Worm (Caenorhabditis elegans): ENCODE measurements around the gene hot-4.

hot-4 gene

DNA sequence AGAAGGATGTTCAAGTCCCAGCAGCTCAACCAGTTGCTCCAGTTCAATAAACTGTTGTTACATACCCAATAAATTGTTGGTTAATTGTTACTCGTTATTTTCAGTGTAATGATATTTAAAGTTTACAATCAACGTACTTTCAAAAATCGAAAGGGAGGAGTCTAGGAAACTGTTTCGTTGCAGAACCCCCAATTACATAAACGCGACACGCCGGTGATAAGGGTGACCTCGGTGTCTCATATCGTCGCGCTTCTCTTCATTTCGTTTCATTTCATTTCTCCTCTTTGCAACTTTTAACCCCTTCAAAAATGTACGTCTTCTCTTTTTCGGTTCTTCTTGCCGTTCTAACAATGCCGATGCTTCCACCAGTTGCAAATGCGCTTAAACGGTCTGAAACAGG lies 9.3 kb upstream of the hot-4 start, which contains the start of gene C23G10.2 (continued):
- TF ChIP-seq tlf-1 (GFP tag; optimal IDR thresholded peaks at IDR 0.05), result peak; percentile 41
- TF ChIP-seq bed-2 (GFP tag; IDR thresholded peaks at IDR 0.05), result no peak
- no peak for TF ChIP-seq F52B5.7 (tag; optimal IDR thresholded peaks at IDR 0.05)
- peak; percentile 27; the same call in 1 of the 2 replicates for TF ChIP-seq ceh-100 (GFP tag; IDR thresholded peaks at IDR 0.05)
- TF ChIP-seq akir-1 (GFP tag; optimal IDR thresholded peaks at IDR 0.05), result no peak
- TF ChIP-seq cebp-2 (GFP tag; IDR thresholded peaks at IDR 0.05), result no peak
- TF ChIP-seq T07F8.4 (tag; optimal IDR thresholded peaks at IDR 0.05), result no peak
- TF ChIP-seq lin-26 (GFP tag; IDR thresholded peaks at IDR 0.05), result peak; percentile 69
- TF ChIP-seq cebp-1 (GFP tag; IDR thresholded peaks at IDR 0.05), result no peak
- TF ChIP-seq cebp-1 (tag; optimal IDR thresholded peaks at IDR 0.05), result no peak
- no peak for TF ChIP-seq somi-1 (GFP tag; optimal IDR thresholded peaks at IDR 0.05)
- TF ChIP-seq ceh-91 (GFP tag; IDR thresholded peaks at IDR 0.05), result no peak
- TF ChIP-seq ccch-3 (GFP tag; optimal IDR thresholded peaks at IDR 0.05), result no peak
- no peak for TF ChIP-seq him-1 (tag; optimal IDR thresholded peaks at IDR 0.05)
- TF ChIP-seq ceh-58 (GFP tag; IDR thresholded peaks at IDR 0.05), result no peak
- peak; percentile 30; the same call in 1 of the 2 replicates for TF ChIP-seq hmg-1.2 (GFP tag; IDR thresholded peaks at IDR 0.05)
- no peak for TF ChIP-seq lin-35 (GFP tag; optimal IDR thresholded peaks at IDR 0.05)
- TF ChIP-seq egl-18 (GFP tag; IDR thresholded peaks at IDR 0.05), result no peak
- TF ChIP-seq bed-1 (GFP tag; IDR thresholded peaks at IDR 0.05), result no peak
- peak; percentile 58; the same call in 1 of the 2 replicates for TF ChIP-seq madf-3 (GFP tag; IDR thresholded peaks at IDR 0.05)
- TF ChIP-seq sptf-2 (GFP tag; optimal IDR thresholded peaks at IDR 0.05), result no peak
- TF ChIP-seq tbp1 (GFP tag; optimal IDR thresholded peaks at IDR 0.05), result peak; percentile 39
- TF ChIP-seq mcd-1 (GFP tag; IDR thresholded peaks at IDR 0.05), result no peak
- peak; percentile 16 for TF ChIP-seq repo-1 (tag; optimal IDR thresholded peaks at IDR 0.05)
- no peak for TF ChIP-seq egrh-3 (GFP tag; IDR thresholded peaks at IDR 0.05)
- TF ChIP-seq Y95B8A.8 (GFP tag; IDR thresholded peaks at IDR 0.05), result 0 out of 2 replicates have a peak, but pooled peaks have one; percentile 31
- TF ChIP-seq zim-3 (tag; optimal IDR thresholded peaks at IDR 0.05), result no peak
- TF ChIP-seq lir-1 (GFP tag; conservative IDR thresholded peaks at IDR 0.05), result no peak
- TF ChIP-seq dox-1 (GFP tag; IDR thresholded peaks at IDR 0.05), result peak; percentile 31; the same call in 1 of the 2 replicates
- TF ChIP-seq F39B2.1 (GFP tag; IDR thresholded peaks at IDR 0.05), result peak; percentile 75; the same call in 1 of the 2 replicates
- TF ChIP-seq xnd-1 (tag; optimal IDR thresholded peaks at IDR 0.05), result peak; percentile 18
- peak; percentile 18 for TF ChIP-seq atf-7 (tag; optimal IDR thresholded peaks at IDR 0.05)
- TF ChIP-seq ekl-4 (GFP tag; IDR thresholded peaks at IDR 0.05), result peak; percentile 70; the same call in 1 of the 2 replicates
- no peak for TF ChIP-seq T26A5.8 (tag; optimal IDR thresholded peaks at IDR 0.05)
- TF ChIP-seq B0336.3 (GFP tag; IDR thresholded peaks at IDR 0.05), result peak; percentile 48; the same call in 1 of the 2 replicates
- TF ChIP-seq attf-5 (GFP tag; optimal IDR thresholded peaks at IDR 0.05), result no peak
- no peak for TF ChIP-seq sdz-38 (tag; optimal IDR thresholded peaks at IDR 0.05)
- peak; percentile 61 for TF ChIP-seq hsf-1 (GFP tag; IDR thresholded peaks at IDR 0.05)
- no peak for TF ChIP-seq nfya-1 (tag; optimal IDR thresholded peaks at IDR 0.05; ENCODE audit: borderline replicate concordance, insufficient read depth)
- TF ChIP-seq F37B4.10 (GFP tag; IDR thresholded peaks at IDR 0.05), result no peak
- TF ChIP-seq B0261.1 (tag; optimal IDR thresholded peaks at IDR 0.05), result no peak
- TF ChIP-seq F10E7.11 (tag; optimal IDR thresholded peaks at IDR 0.05), result no peak
- TF ChIP-seq nhr-80 (tag; optimal IDR thresholded peaks at IDR 0.05), result no peak
- no peak for TF ChIP-seq ztf-22 (GFP tag; optimal IDR thresholded peaks at IDR 0.05)
- TF ChIP-seq let-607 (tag; optimal IDR thresholded peaks at IDR 0.05), result no peak
- TF ChIP-seq K12H6.12 (tag; optimal IDR thresholded peaks at IDR 0.05), result no peak
- TF ChIP-seq Y56A3A.18 (GFP tag; IDR thresholded peaks at IDR 0.05), result peak; percentile 68; the same call in 1 of the 2 replicates

Data from whole organism, young adult.